Fruit fly (Drosophila melanogaster) whole organism, embryonic: ENCODE results near the gene roq.

Experiments
- Atf-2 ChIP-seq: fragments of 200-800 bp; sonication (Bioruptor generic); optimal IDR thresholded peaks from 2 replicates; lab custom pipeline; 2016; ENCODE audit warnings: missing biosample characterization, missing genetic modification characterization
- Atf3 ChIP-seq: fragments of 200-800 bp; sonication (Bioruptor generic); optimal IDR thresholded peaks from 3 replicates; lab custom pipeline; 2016; ENCODE audit warnings: missing biosample characterization, missing genetic modification characterization
- CG13624 ChIP-seq: fragments of 200-800 bp; sonication (Bioruptor generic); optimal IDR thresholded peaks from 2 replicates; lab custom pipeline; 2016; ENCODE audit warnings: missing biosample characterization, missing genetic modification characterization
- CG15011 ChIP-seq: fragments of 200-800 bp; sonication (Bioruptor generic); optimal IDR thresholded peaks from 3 replicates; lab custom pipeline; 2018; ENCODE audit warnings: missing biosample characterization, mild to moderate bottlenecking, missing genetic modification characterization
- CG1647 ChIP-seq: fragments of 200-800 bp; sonication (Bioruptor generic); optimal IDR thresholded peaks from 3 replicates; lab custom pipeline; 2016; ENCODE audit warnings: missing biosample characterization, missing genetic modification characterization
- CG16813 ChIP-seq: fragments of 200-800 bp; sonication (Bioruptor generic); IDR thresholded peaks from 3 replicates; pipeline ENCODE4 v1.3.6; 2022; ENCODE audit warnings: missing biosample characterization, missing genetic modification characterization; ENCODE audit not compliant: partially characterized antibody
- CG2116 ChIP-seq: fragments of 200-800 bp; sonication (Bioruptor generic); optimal IDR thresholded peaks from 3 replicates; lab custom pipeline; 2018; ENCODE audit warnings: missing biosample characterization, mild to moderate bottlenecking, missing genetic modification characterization
- CG2889 ChIP-seq: fragments of 200-800 bp; sonication (Bioruptor generic); IDR thresholded peaks from 3 replicates; pipeline ENCODE4 v1.3.6; 2022; ENCODE audit warnings: missing biosample characterization, missing genetic modification characterization
- CG3065 ChIP-seq: fragments of 200-800 bp; sonication (Bioruptor generic); optimal IDR thresholded peaks from 2 replicates; lab custom pipeline; 2016; ENCODE audit warnings: missing biosample characterization, missing genetic modification characterization
- CG3995 ChIP-seq: fragments of 200-800 bp; sonication (Bioruptor generic); optimal IDR thresholded peaks from 3 replicates; lab custom pipeline; 2016; ENCODE audit warnings: missing biosample characterization, missing genetic modification characterization
- CG4707 ChIP-seq: fragments of 200-800 bp; sonication (Bioruptor generic); optimal IDR thresholded peaks from 2 replicates; lab custom pipeline; 2018; ENCODE audit warnings: missing biosample characterization, mild to moderate bottlenecking, missing genetic modification characterization, moderate library complexity
- CG8765 ChIP-seq: fragments of 200-800 bp; sonication (Bioruptor generic); IDR thresholded peaks from 2 replicates; pipeline ENCODE4 v1.3.6; 2022; ENCODE audit warnings: missing biosample characterization, missing genetic modification characterization
- Camta ChIP-seq: fragments of 200-800 bp; sonication (Bioruptor generic); optimal IDR thresholded peaks from 2 replicates; lab custom pipeline; 2016; ENCODE audit warnings: missing biosample characterization, missing genetic modification characterization
- CrebB ChIP-seq: fragments of 200-800 bp; sonication (Bioruptor generic); optimal IDR thresholded peaks from 3 replicates; lab custom pipeline; 2018; ENCODE audit warnings: missing biosample characterization, mild to moderate bottlenecking, missing genetic modification characterization
- D19B ChIP-seq: fragments of 200-800 bp; sonication (Bioruptor generic); optimal IDR thresholded peaks from 2 replicates; lab custom pipeline; 2017; ENCODE audit warnings: missing biosample characterization, mild to moderate bottlenecking, missing genetic modification characterization
- Dek ChIP-seq: fragments of 200-800 bp; sonication (Bioruptor generic); optimal IDR thresholded peaks from 3 replicates; lab custom pipeline; 2019; ENCODE audit warnings: missing biosample characterization, mild to moderate bottlenecking, missing genetic modification characterization, moderate library complexity
- Dip3 ChIP-seq: fragments of 200-800 bp; sonication (Bioruptor generic); optimal IDR thresholded peaks from 3 replicates; lab custom pipeline; 2016; ENCODE audit warnings: missing biosample characterization, missing genetic modification characterization
- HHEX ChIP-seq: fragments of 200-800 bp; sonication (Bioruptor generic); optimal IDR thresholded peaks from 3 replicates; lab custom pipeline; 2017; ENCODE audit warnings: missing biosample characterization, mild to moderate bottlenecking, missing genetic modification characterization, missing genetic modification reagents
- HmgZ ChIP-seq: fragments of 200-800 bp; sonication (Bioruptor generic); optimal IDR thresholded peaks from 2 replicates; lab custom pipeline; 2018; ENCODE audit warnings: missing biosample characterization, mild to moderate bottlenecking, missing genetic modification characterization
- Hmr ChIP-seq: fragments of 200-800 bp; sonication (Bioruptor generic); optimal IDR thresholded peaks from 3 replicates; lab custom pipeline; 2017; ENCODE audit warnings: mild to moderate bottlenecking, missing biosample characterization, missing genetic modification reagents, missing genetic modification characterization
- Hr39 ChIP-seq: fragments of >200 bp; optimal IDR thresholded peaks from 2 replicates; lab custom pipeline; 2017
- Hr51 ChIP-seq, 2 experiments: fragments of 200-800 bp; sonication (Bioruptor generic); optimal IDR thresholded peaks; 2 replicates in 1 of 2; 3 replicates in 1 of 2; lab custom pipeline; 2016 to 2018; ENCODE audit warnings: missing biosample characterization in 2 of 2, missing genetic modification characterization in 2 of 2, mild to moderate bottlenecking in 1 of 2, moderate library complexity in 1 of 2
- Jarid2 ChIP-seq: fragments of 200-800 bp; sonication (Bioruptor generic); optimal IDR thresholded peaks from 3 replicates; lab custom pipeline; 2017; ENCODE audit warnings: mild to moderate bottlenecking, missing biosample characterization, missing genetic modification reagents, missing genetic modification characterization
- Lpt ChIP-seq: fragments of >200 bp; optimal IDR thresholded peaks from 2 replicates; lab custom pipeline; 2018; ENCODE audit warnings: missing biosample characterization, missing genetic modification characterization
- PHDP ChIP-seq: fragments of 200-800 bp; sonication (Bioruptor generic); optimal IDR thresholded peaks from 3 replicates; lab custom pipeline; 2018; ENCODE audit warnings: missing biosample characterization, mild to moderate bottlenecking, missing genetic modification characterization, moderate library complexity
- Pdp1 ChIP-seq, 2 experiments: fragments of 200-800 bp; sonication (Bioruptor generic); optimal IDR thresholded peaks; 3 replicates each; lab custom pipeline; 2016; ENCODE audit warnings: missing biosample characterization in 2 of 2, missing genetic modification characterization in 2 of 2, mild to moderate bottlenecking in 1 of 2, moderate library complexity in 1 of 2
- Spps ChIP-seq: fragments of 200-800 bp; sonication (Bioruptor generic); optimal IDR thresholded peaks from 2 replicates; lab custom pipeline; 2018; ENCODE audit warnings: missing biosample characterization, mild to moderate bottlenecking, missing genetic modification characterization
- Sry-δ ChIP-seq: fragments of 200-800 bp; sonication (Bioruptor generic); optimal IDR thresholded peaks from 2 replicates; lab custom pipeline; 2016; ENCODE audit warnings: missing biosample characterization, missing genetic modification characterization
- Trl ChIP-seq, 3 experiments: fragments of >200 bp in 2 of 3; fragments of 200-800 bp in 1 of 3; sonication (Bioruptor generic) in 1 of 3; optimal IDR thresholded peaks; 2 replicates in 1 of 3; 3 replicates in 2 of 3; lab custom pipeline; 2016 to 2017; ENCODE audit warnings: missing biosample characterization in 1 of 3, missing genetic modification characterization in 1 of 3
- YL-1 ChIP-seq: fragments of 200-800 bp; sonication (Bioruptor generic); optimal IDR thresholded peaks from 3 replicates; lab custom pipeline; 2017; ENCODE audit warnings: missing biosample characterization, mild to moderate bottlenecking, missing genetic modification characterization
- ase ChIP-seq: fragments of 200-800 bp; sonication (Bioruptor generic); IDR thresholded peaks from 3 replicates; pipeline ENCODE4 v1.3.6; 2022; ENCODE audit warnings: missing biosample characterization, missing genetic modification characterization
- az2 ChIP-seq: fragments of 200-800 bp; sonication (Bioruptor generic); optimal IDR thresholded peaks from 3 replicates; lab custom pipeline; 2016; ENCODE audit warnings: missing biosample characterization, missing genetic modification characterization
- bcd ChIP-seq: fragments of 200-800 bp; sonication (Bioruptor generic); optimal IDR thresholded peaks from 2 replicates; lab custom pipeline; 2017; ENCODE audit warnings: missing biosample characterization, mild to moderate bottlenecking, missing genetic modification characterization
- cg ChIP-seq: fragments of 200-800 bp; sonication (Bioruptor generic); optimal IDR thresholded peaks from 3 replicates; lab custom pipeline; 2019; ENCODE audit warnings: missing biosample characterization, mild to moderate bottlenecking, missing genetic modification characterization, moderate library complexity
- eyg ChIP-seq: fragments of 200-800 bp; sonication (Bioruptor generic); optimal IDR thresholded peaks from 3 replicates; lab custom pipeline; 2016; ENCODE audit warnings: missing biosample characterization, missing genetic modification characterization
- her ChIP-seq: fragments of 200-800 bp; sonication (Bioruptor generic); optimal IDR thresholded peaks from 2 replicates; lab custom pipeline; 2016; ENCODE audit warnings: missing biosample characterization, missing genetic modification characterization
- kni ChIP-seq: fragments of 200-800 bp; sonication (Bioruptor generic); optimal IDR thresholded peaks from 3 replicates; lab custom pipeline; 2017; ENCODE audit warnings: mild to moderate bottlenecking, missing biosample characterization, missing genetic modification reagents, missing genetic modification characterization
- lab ChIP-seq: fragments of 200-800 bp; sonication (Bioruptor generic); optimal IDR thresholded peaks from 3 replicates; lab custom pipeline; 2017; ENCODE audit warnings: missing biosample characterization, missing genetic modification characterization, mild to moderate bottlenecking, moderate library complexity, missing genetic modification reagents
- lbe ChIP-seq: fragments of 200-800 bp; sonication (Bioruptor generic); optimal IDR thresholded peaks from 2 replicates; lab custom pipeline; 2016; ENCODE audit warnings: missing biosample characterization, mild to moderate bottlenecking, missing genetic modification characterization
- pb ChIP-seq: fragments of 200-800 bp; sonication (Bioruptor generic); optimal IDR thresholded peaks from 3 replicates; lab custom pipeline; 2016; ENCODE audit warnings: missing biosample characterization, missing genetic modification characterization
- pros ChIP-seq: fragments of 200-800 bp; sonication (Bioruptor generic); optimal IDR thresholded peaks from 3 replicates; lab custom pipeline; 2019; ENCODE audit warnings: missing biosample characterization, mild to moderate bottlenecking, missing genetic modification characterization, moderate library complexity
- run ChIP-seq: fragments of 200-800 bp; sonication (Bioruptor generic); optimal IDR thresholded peaks from 3 replicates; lab custom pipeline; 2018; ENCODE audit warnings: missing biosample characterization, mild to moderate bottlenecking, missing genetic modification characterization
- sd ChIP-seq: fragments of 200-800 bp; sonication (Bioruptor generic); optimal IDR thresholded peaks from 3 replicates; lab custom pipeline; 2018; ENCODE audit warnings: missing biosample characterization, mild to moderate bottlenecking, missing genetic modification characterization, moderate library complexity
- sens-2 ChIP-seq: fragments of 200-800 bp; sonication (Bioruptor generic); IDR thresholded peaks from 2 replicates; pipeline ENCODE4 v1.3.6; 2022; ENCODE audit warnings: missing biosample characterization, missing genetic modification characterization
- sim ChIP-seq: fragments of 200-800 bp; sonication (Bioruptor generic); IDR thresholded peaks from 2 replicates; pipeline ENCODE4 v1.3.6; 2022; ENCODE audit warnings: missing biosample characterization, missing genetic modification characterization
- sima ChIP-seq: fragments of 200-800 bp; sonication (Bioruptor generic); optimal IDR thresholded peaks from 2 replicates; lab custom pipeline; 2016; ENCODE audit warnings: missing biosample characterization, missing genetic modification characterization
- tgo ChIP-seq: fragments of 200-800 bp; sonication (Bioruptor generic); IDR thresholded peaks from 3 replicates; pipeline ENCODE4 v1.3.6; 2022; ENCODE audit warnings: missing biosample characterization, missing genetic modification characterization
- tna ChIP-seq: fragments of 200-800 bp; sonication (Bioruptor generic); IDR thresholded peaks from 2 replicates; pipeline ENCODE4 v1.3.6; 2022; ENCODE audit warnings: missing biosample characterization, missing genetic modification characterization; ENCODE audit not compliant: partially characterized antibody

Gene roq

dm6 chr3L:16381184-16381797, 2.9 kb upstream of the roq start, which contains the start of gene Agpat4 (continued):
- TF ChIP-seq cg (GFP tag; lab: Kevin White, UChicago) (peak; percentile 64), Hmr (GFP tag; lab: Kevin White, UChicago) (peak; percentile 34), Jarid2 (GFP tag; lab: Kevin White, UChicago) (no peak), her (GFP tag; lab: Kevin White, UChicago) (no peak), pros (GFP tag; lab: Kevin White, UChicago) (peak; percentile 21)
- TF ChIP-seq, all 482 proteins: peak for 91

- TF ChIP-seq CG13624, result peak; percentile 71
- TF ChIP-seq lbe (GFP tag; lab: Kevin White, UChicago), result no peak
- TF ChIP-seq ase (GFP tag; lab: Robert Waterston, UW), result no peak; the same call in 2 of the 3 replicates
- peak; percentile 16 for TF ChIP-seq CG4707 (GFP tag; lab: Kevin White, UChicago)
- TF ChIP-seq sens-2 (GFP tag; lab: Robert Waterston, UW), result no peak
- TF ChIP-seq CG3065 (GFP tag; lab: Kevin White, UChicago), result no peak
- no peak for TF ChIP-seq sima
- peak; percentile 66 for TF ChIP-seq kni (GFP tag; lab: Kevin White, UChicago)
- 0 out of 2 replicates have a peak, but pooled peaks have one; percentile 41 for TF ChIP-seq sim (GFP tag; lab: Robert Waterston, UW)
- TF ChIP-seq eyg (GFP tag; lab: Kevin White, UChicago), result peak; percentile 28
- peak; percentile 41 for TF ChIP-seq Atf3 (GFP tag; lab: Kevin White, UChicago)
- TF ChIP-seq CG2116 (GFP tag; lab: Kevin White, UChicago), result no peak
- peak; percentile 45 for TF ChIP-seq Dip3 (GFP tag; lab: Kevin White, UChicago)
- TF ChIP-seq lab (GFP tag; lab: Kevin White, UChicago), result peak; percentile 88
- TF ChIP-seq tgo, result peak; percentile 58
- TF ChIP-seq pb (GFP tag; lab: Kevin White, UChicago), result peak; percentile 4
- peak; percentile 40 for TF ChIP-seq Camta (GFP tag; lab: Kevin White, UChicago)
- no peak for TF ChIP-seq YL-1 (GFP tag; lab: Kevin White, UChicago)
- peak; percentile 74 for TF ChIP-seq Dek (tag; lab: Kevin White, UChicago)
- TF ChIP-seq HHEX (GFP tag; lab: Kevin White, UChicago), result peak; percentile 65
- peak; percentile 57 for TF ChIP-seq az2 (GFP tag; lab: Kevin White, UChicago)
- peak; percentile 18 for TF ChIP-seq CG1647 (GFP tag; lab: Kevin White, UChicago)
- TF ChIP-seq CG16813 (GFP tag; lab: Robert Waterston, UW), result no peak
- peak; percentile 25 for TF ChIP-seq D19B (GFP tag; lab: Kevin White, UChicago)
- peak; percentile 23; the same call in 1 of the 3 replicates for TF ChIP-seq CG2889 (GFP tag; lab: Robert Waterston, UW)
- TF ChIP-seq run (tag; lab: Kevin White, UChicago), result peak; percentile 31
- TF ChIP-seq CG3995, result peak; percentile 1
- TF ChIP-seq tna, result no peak
- peak; percentile 44 for TF ChIP-seq CrebB (tag; lab: Kevin White, UChicago)
- TF ChIP-seq Lpt (GFP tag; lab: Kevin White, UChicago), result no peak
- TF ChIP-seq HmgZ (tag; lab: Kevin White, UChicago), result peak; percentile 70
- TF ChIP-seq Hr51 (GFP tag; optimal IDR thresholded peaks at IDR 0.05; lab: Kevin White, UChicago), result peak; percentile 13 to 71
- no peak for TF ChIP-seq sd (tag; lab: Kevin White, UChicago)
- TF ChIP-seq Trl (optimal IDR thresholded peaks at IDR 0.05; lab: Kevin White, UChicago), result no peak
- peak; percentile 60 for TF ChIP-seq Trl (GFP tag; optimal IDR thresholded peaks at IDR 0.05; lab: Kevin White, UChicago)
- TF ChIP-seq Spps (tag; lab: Kevin White, UChicago), result peak; percentile 44
- TF ChIP-seq Hr39 (lab: Kevin White, UChicago), result no peak
- peak; percentile 34 for TF ChIP-seq bcd (GFP tag; lab: Kevin White, UChicago)
- peak; percentile 25 for TF ChIP-seq Atf-2 (GFP tag; lab: Kevin White, UChicago)
- TF ChIP-seq Pdp1 (GFP tag; optimal IDR thresholded peaks at IDR 0.05; lab: Kevin White, UChicago), result peak; percentile 74 to 75
- TF ChIP-seq PHDP (tag; lab: Kevin White, UChicago), result peak; percentile 70
- TF ChIP-seq CG15011, result peak; percentile 16
- TF ChIP-seq CG8765 (GFP tag; lab: Robert Waterston, UW), result no peak
- no peak for TF ChIP-seq Sry-δ
Observed at dm6 chr3L:16380770-16381169, 2.4 kb upstream of the roq start.
